Worm (Caenorhabditis elegans) whole organism, midembryonic: ENCODE results near the gene msp-36.

ENCODE experiments used
- T22C8.4 ChIP-seq: fragments of 200-800 bp; sonication (Bioruptor generic); IDR thresholded peaks from 2 replicates; pipeline ENCODE4 v1.3.6; 2022; ENCODE audit warnings: missing genetic modification characterization, missing compliant biosample characterization
- cog-1 ChIP-seq: sonication (generic microtip); optimal IDR thresholded peaks from 2 replicates; lab custom pipeline; 2016; ENCODE audit warnings: missing genetic modification characterization, missing compliant biosample characterization
- flt-1 ChIP-seq: fragments of 200-800 bp; sonication (Bioruptor generic); IDR thresholded peaks from 2 replicates; pipeline ENCODE4 v1.3.6; 2022; ENCODE audit warnings: missing genetic modification characterization, missing compliant biosample characterization
- klf-2 ChIP-seq: fragments of 200-800 bp; sonication (Bioruptor generic); conservative IDR thresholded peaks from 2 replicates; pipeline ENCODE4 v1.3.6; 2022; ENCODE audit warnings: missing genetic modification reagents, missing genetic modification characterization, missing compliant biosample characterization
- med-1 ChIP-seq: sonication (generic microtip); optimal IDR thresholded peaks from 2 replicates; lab custom pipeline; 2017; ENCODE audit warnings: missing genetic modification characterization, mild to moderate bottlenecking, missing compliant biosample characterization, antibody characterized with exemption, missing genetic modification reagents; ENCODE audit not compliant: insufficient read depth
- ref-1 ChIP-seq: fragments of 200-800 bp; sonication (Bioruptor generic); conservative IDR thresholded peaks from 2 replicates; pipeline ENCODE4 v1.3.6; 2022; ENCODE audit warnings: missing genetic modification reagents, missing genetic modification characterization, missing compliant biosample characterization
- tab-1 ChIP-seq: fragments of 200-800 bp; sonication (Bioruptor generic); IDR thresholded peaks from 2 replicates; pipeline ENCODE4 v1.3.6; 2022; ENCODE audit warnings: missing genetic modification characterization, missing compliant biosample characterization
- ztf-23 ChIP-seq: fragments of 200-800 bp; sonication (Bioruptor generic); IDR thresholded peaks from 2 replicates; pipeline ENCODE4 v1.3.6; 2022; ENCODE audit warnings: missing genetic modification reagents, missing genetic modification characterization, missing compliant biosample characterization
- ztf-29 ChIP-seq: fragments of 200-800 bp; sonication (Bioruptor generic); IDR thresholded peaks from 2 replicates; pipeline ENCODE4 v1.3.6; 2022; ENCODE audit warnings: missing genetic modification reagents, missing genetic modification characterization, missing compliant biosample characterization

Gene msp-36

ce11 chrIV:10135817-10136216, 40.6 kb downstream of the msp-36 start, which contains the start of gene K08F4.5:
Gene K08F4.5, minus strand, starts transcription at chrIV:10135917.
- TF ChIP-seq klf-2 (GFP tag; lab: Robert Waterston, UW), result no peak
- no peak for TF ChIP-seq tab-1
- no peak for TF ChIP-seq flt-1 (GFP tag; lab: Robert Waterston, UW)
- no peak for TF ChIP-seq cog-1 (tag; lab: Kevin White, UChicago)
- no peak for TF ChIP-seq ref-1 (GFP tag; lab: Robert Waterston, UW)
- TF ChIP-seq ztf-23 (GFP tag; lab: Robert Waterston, UW), result no peak
- TF ChIP-seq ztf-29 (GFP tag; lab: Robert Waterston, UW), result no peak
- TF ChIP-seq T22C8.4 (GFP tag; lab: Robert Waterston, UW), result no peak
- TF ChIP-seq med-1 (GFP tag; lab: Kevin White, UChicago), result no peak

- TF ChIP-seq med-1 (GFP tag; lab: Kevin White, UChicago) (no peak), klf-2 (GFP tag; lab: Robert Waterston, UW) (no peak), cog-1 (tag; lab: Kevin White, UChicago) (no peak), ztf-29 (GFP tag; lab: Robert Waterston, UW) (no peak)
These were observed 42.6 kb downstream of the msp-36 start, which contains the start of gene K08F4.12 for ce11 chrIV:10137804-10138203. Gene K08F4.12, plus strand, starts transcription at chrIV:10138104.

- no peak for TF ChIP-seq tab-1
- TF ChIP-seq T22C8.4 (GFP tag; lab: Robert Waterston, UW), result no peak
- TF ChIP-seq klf-2 (GFP tag; lab: Robert Waterston, UW), result no peak
- no peak for TF ChIP-seq ztf-29 (GFP tag; lab: Robert Waterston, UW)
- no peak for TF ChIP-seq ztf-23 (GFP tag; lab: Robert Waterston, UW)
- no peak for TF ChIP-seq ref-1 (GFP tag; lab: Robert Waterston, UW)
- TF ChIP-seq med-1 (GFP tag; lab: Kevin White, UChicago), result no peak
- no peak for TF ChIP-seq flt-1 (GFP tag; lab: Robert Waterston, UW)
- no peak for TF ChIP-seq cog-1 (tag; lab: Kevin White, UChicago)
These were observed 44.9 kb downstream of the msp-36 start, which contains the start of gene gst-3 for ce11 chrIV:10140143-10140542. Gene gst-3, minus strand, starts transcription at chrIV:10140243.

ce11 chrIV:10141930-10142505, 46.8 kb downstream of the msp-36 start, which contains the start of the genes gst-2, gst-4 and dhs-12:
Gene gst-2, minus strand, starts transcription at chrIV:10142061.
Gene gst-4, plus strand, starts transcription at chrIV:10142225.
Gene dhs-12, plus strand, starts transcription at chrIV:10142455.
- TF ChIP-seq ztf-29 (GFP tag; lab: Robert Waterston, UW), result no peak

ce11 chrIV:10143640-10144039, 48.4 kb downstream of the msp-36 start, which contains the start of gene msp-38:
Gene msp-38, minus strand, starts transcription at chrIV:10143740.
- TF ChIP-seq cog-1 (tag; lab: Kevin White, UChicago) (no peak), tab-1 (no peak), ref-1 (GFP tag; lab: Robert Waterston, UW) (no peak), ztf-29 (GFP tag; lab: Robert Waterston, UW) (no peak), flt-1 (GFP tag; lab: Robert Waterston, UW) (no peak)

ce11 chrIV:10144487-10144886, 49.3 kb downstream of the msp-36 start:
- no peak for TF ChIP-seq ztf-23 (GFP tag; lab: Robert Waterston, UW)

ce11 chrIV:10144909-10145308, 49.7 kb downstream of the msp-36 start:
- TF ChIP-seq cog-1 (tag; lab: Kevin White, UChicago) (no peak), tab-1 (no peak), ztf-29 (GFP tag; lab: Robert Waterston, UW) (no peak), ref-1 (GFP tag; lab: Robert Waterston, UW) (no peak), klf-2 (GFP tag; lab: Robert Waterston, UW) (no peak), T22C8.4 (GFP tag; lab: Robert Waterston, UW) (no peak), ztf-23 (GFP tag; lab: Robert Waterston, UW) (no peak), flt-1 (GFP tag; lab: Robert Waterston, UW) (no peak), med-1 (GFP tag; lab: Kevin White, UChicago) (no peak)
